Worm (Caenorhabditis elegans): ENCODE results near the gene clec-227.

- no peak for TF ChIP-seq nhr-2 (tag; optimal IDR thresholded peaks at IDR 0.05)
- no peak for TF ChIP-seq lin-32 (GFP tag; optimal IDR thresholded peaks at IDR 0.05)
- TF ChIP-seq ces-1 (GFP tag; optimal IDR thresholded peaks at IDR 0.05) = no peak
- TF ChIP-seq nhr-76 (tag; optimal IDR thresholded peaks at IDR 0.05) = no peak
- no peak for TF ChIP-seq pha-4 (tag; optimal IDR thresholded peaks at IDR 0.05)
- TF ChIP-seq mab-5 (tag; optimal IDR thresholded peaks at IDR 0.05) = no peak
- TF ChIP-seq mep-1 (tag; optimal IDR thresholded peaks at IDR 0.05) = no peak
- TF ChIP-seq lin-13 (tag; optimal IDR thresholded peaks at IDR 0.05) = no peak
- no peak for TF ChIP-seq unc-62 (GFP tag; optimal IDR thresholded peaks at IDR 0.05)
- TF ChIP-seq ztf-11 (tag; optimal IDR thresholded peaks at IDR 0.05) = no peak
Measured at ce11 chrV:14468196-14468874, 4.0 kb upstream of the clec-227 start, which contains the start of gene srz-97.
